Worm (Caenorhabditis elegans): ENCODE results near the gene T09D3.9.

T09D3.9 gene

ce11 chrV:5330967-5331366 is 37.7 kb downstream of the T09D3.9 start, which contains the start of gene srg-26:
srg-26 (plus strand) TSS chrV:5331267.
- TF ChIP-seq unc-62 (GFP tag; optimal IDR thresholded peaks at IDR 0.05) (no peak), nhr-11 (tag; optimal IDR thresholded peaks at IDR 0.05) (no peak), nhr-237 (tag; optimal IDR thresholded peaks at IDR 0.05) (no peak), fos-1 (tag; optimal IDR thresholded peaks at IDR 0.05) (no peak), eor-1 (tag; optimal IDR thresholded peaks at IDR 0.05) (no peak), ZK546.5 (tag; optimal IDR thresholded peaks at IDR 0.05) (no peak), lin-15B (tag; optimal IDR thresholded peaks at IDR 0.05) (no peak), zag-1 (tag; optimal IDR thresholded peaks at IDR 0.05) (no peak), elt-1 (tag; optimal IDR thresholded peaks at IDR 0.05) (no peak), nhr-67 (tag; optimal IDR thresholded peaks at IDR 0.05) (no peak), nhr-28 (tag; optimal IDR thresholded peaks at IDR 0.05) (no peak), ztf-11 (tag; optimal IDR thresholded peaks at IDR 0.05) (no peak), tbx-2 (tag; optimal IDR thresholded peaks at IDR 0.05) (no peak), nfya-1 (tag; optimal IDR thresholded peaks at IDR 0.05; ENCODE audit: insufficient read depth) (no peak), nhr-76 (tag; optimal IDR thresholded peaks at IDR 0.05) (no peak), pqm-1 (tag; optimal IDR thresholded peaks at IDR 0.05) (no peak), R02D3.7 (tag; optimal IDR thresholded peaks at IDR 0.05) (no peak)

- peak; percentile 38 for TF ChIP-seq lin-39 (tag; optimal IDR thresholded peaks at IDR 0.05)
- TF ChIP-seq nhr-25 (tag; optimal IDR thresholded peaks at IDR 0.05), result peak; percentile 20
- TF ChIP-seq nhr-23 (tag; optimal IDR thresholded peaks at IDR 0.05), result peak; percentile 9
- peak; percentile 38 for TF ChIP-seq lsy-12 (tag; optimal IDR thresholded peaks at IDR 0.05)
- TF ChIP-seq daf-12 (tag; optimal IDR thresholded peaks at IDR 0.05), result no peak
- TF ChIP-seq nhr-11 (tag; optimal IDR thresholded peaks at IDR 0.05), result peak; percentile 10
- no peak for TF ChIP-seq ceh-9 (tag; optimal IDR thresholded peaks at IDR 0.05)
- peak; percentile 71 for TF ChIP-seq pha-4 (tag; optimal IDR thresholded peaks at IDR 0.05)
- no peak for TF ChIP-seq eor-1 (tag; optimal IDR thresholded peaks at IDR 0.05)
- no peak for TF ChIP-seq ztf-11 (tag; optimal IDR thresholded peaks at IDR 0.05)
- peak; percentile 23 for TF ChIP-seq lin-15B (tag; optimal IDR thresholded peaks at IDR 0.05)
- TF ChIP-seq elt-2 (tag; optimal IDR thresholded peaks at IDR 0.05), result peak; percentile 58
- TF ChIP-seq pqm-1 (tag; optimal IDR thresholded peaks at IDR 0.05), result peak; percentile 41
- peak; percentile 92 for TF ChIP-seq fkh-2 (tag; optimal IDR thresholded peaks at IDR 0.05)
- peak; percentile 33 for TF ChIP-seq hmg-11 (tag; optimal IDR thresholded peaks at IDR 0.05)
- TF ChIP-seq R02D3.7 (tag; optimal IDR thresholded peaks at IDR 0.05), result no peak
- peak; percentile 48 for TF ChIP-seq nfya-1 (tag; optimal IDR thresholded peaks at IDR 0.05; ENCODE audit: insufficient read depth)
- TF ChIP-seq ztf-4 (tag; optimal IDR thresholded peaks at IDR 0.05), result no peak
- TF ChIP-seq snpc-4 (tag; optimal IDR thresholded peaks at IDR 0.05), result peak; percentile 91
These were observed 38.9 kb downstream of the T09D3.9 start for ce11 chrV:5329677-5330266.

- TF ChIP-seq snpc-4 (tag; optimal IDR thresholded peaks at IDR 0.05), result no peak
- no peak for TF ChIP-seq sea-2 (GFP tag; optimal IDR thresholded peaks at IDR 0.05)
- TF ChIP-seq nhr-23 (tag; optimal IDR thresholded peaks at IDR 0.05), result no peak
- TF ChIP-seq R02D3.7 (tag; optimal IDR thresholded peaks at IDR 0.05), result no peak
- TF ChIP-seq ZK546.5 (tag; optimal IDR thresholded peaks at IDR 0.05), result no peak
- TF ChIP-seq nhr-76 (tag; optimal IDR thresholded peaks at IDR 0.05), result no peak
- TF ChIP-seq elt-2 (tag; optimal IDR thresholded peaks at IDR 0.05), result no peak
- no peak for TF ChIP-seq zag-1 (tag; optimal IDR thresholded peaks at IDR 0.05)
- TF ChIP-seq nhr-43 (tag; optimal IDR thresholded peaks at IDR 0.05; ENCODE audit: poor library complexity, severe bottlenecking), result no peak
- no peak for TF ChIP-seq egl-27 (tag; optimal IDR thresholded peaks at IDR 0.05)
- no peak for TF ChIP-seq pqm-1 (tag; optimal IDR thresholded peaks at IDR 0.05)
These were observed 40.4 kb downstream of the T09D3.9 start, which contains the start of gene C10G8.8 for ce11 chrV:5328314-5328713. C10G8.8 (minus strand) TSS chrV:5328414.

- TF ChIP-seq aly-2 (tag; optimal IDR thresholded peaks at IDR 0.05) (no peak), tbx-2 (tag; optimal IDR thresholded peaks at IDR 0.05) (no peak), nhr-67 (tag; optimal IDR thresholded peaks at IDR 0.05) (no peak), nhr-76 (tag; optimal IDR thresholded peaks at IDR 0.05) (no peak), nhr-11 (tag; optimal IDR thresholded peaks at IDR 0.05) (no peak), elt-3 (tag; optimal IDR thresholded peaks at IDR 0.05) (no peak), ceh-82 (tag; optimal IDR thresholded peaks at IDR 0.05) (no peak), fkh-10 (GFP tag; optimal IDR thresholded peaks at IDR 0.05) (no peak), nhr-43 (tag; optimal IDR thresholded peaks at IDR 0.05; ENCODE audit: poor library complexity, severe bottlenecking) (no peak), nhr-12 (tag; optimal IDR thresholded peaks at IDR 0.05) (no peak), lsy-12 (tag; optimal IDR thresholded peaks at IDR 0.05) (no peak), nhr-23 (tag; optimal IDR thresholded peaks at IDR 0.05) (no peak)
These were observed 44.1 kb downstream of the T09D3.9 start, which contains the start of gene ceh-33 for ce11 chrV:5324566-5324965. ceh-33 (minus strand) TSS chrV:5324666.
